Worm (Caenorhabditis elegans) whole organism, L2 larva: ENCODE results near the gene M03F8.5.

Experiments used
- R02D3.7 ChIP-seq: fragments of 150-350 bp; optimal IDR thresholded peaks from 2 replicates; lab custom pipeline; 2014; ENCODE audit warnings: missing biosample characterization, missing genetic modification characterization
- nhr-10 ChIP-seq: sonication (generic microtip); optimal IDR thresholded peaks from 2 replicates; lab custom pipeline; 2017; ENCODE audit warnings: missing biosample characterization, missing genetic modification characterization
- nhr-11 ChIP-seq: fragments of 150-350 bp; optimal IDR thresholded peaks from 2 replicates; lab custom pipeline; 2014; ENCODE audit warnings: missing biosample characterization, missing genetic modification characterization
- sem-4 ChIP-seq: fragments of 150-350 bp; optimal IDR thresholded peaks from 2 replicates; lab custom pipeline; 2014; ENCODE audit warnings: missing biosample characterization, missing genetic modification reagents, missing genetic modification characterization
- unc-39 ChIP-seq: fragments of 150-350 bp; optimal IDR thresholded peaks from 2 replicates; lab custom pipeline; 2014; ENCODE audit warnings: missing biosample characterization, missing genetic modification characterization
- unc-62 ChIP-seq: fragments of 150-350 bp; optimal IDR thresholded peaks from 2 replicates; lab custom pipeline; 2014; ENCODE audit warnings: missing biosample characterization, missing genetic modification reagents, missing genetic modification characterization
- ztf-11 ChIP-seq: sonication (generic microtip); optimal IDR thresholded peaks from 2 replicates; lab custom pipeline; 2017; ENCODE audit warnings: missing biosample characterization, missing genetic modification characterization

DNA sequence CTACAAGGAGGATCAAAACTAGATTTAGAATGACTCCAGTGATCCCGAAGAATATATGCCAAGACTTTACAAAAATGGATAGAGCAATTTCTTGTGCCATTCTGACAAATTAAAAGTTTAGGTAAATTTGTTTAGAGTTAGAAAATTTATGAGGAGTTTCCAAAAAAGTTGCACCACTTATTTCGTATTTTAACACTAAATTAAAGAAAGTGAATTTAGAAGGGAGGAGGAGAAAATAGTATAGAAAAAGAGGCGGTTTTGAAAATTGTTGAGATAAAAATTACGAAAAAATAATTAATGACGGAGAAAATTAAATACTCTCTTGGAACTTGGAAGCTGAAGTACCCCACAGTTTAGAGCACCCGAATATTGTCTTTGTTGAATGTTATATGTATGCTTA lies 30.3 kb downstream of the M03F8.5 start, which contains the start of gene srd-15:
- TF ChIP-seq nhr-10 (tag; lab: Kevin White, UChicago) (no peak), unc-39 (tag; lab: Kevin White, UChicago) (no peak), unc-62 (GFP tag; lab: Kevin White, UChicago) (no peak), nhr-11 (tag; lab: Kevin White, UChicago) (no peak), sem-4 (tag; lab: Kevin White, UChicago) (no peak), ztf-11 (tag; lab: Kevin White, UChicago) (no peak), R02D3.7 (tag; lab: Kevin White, UChicago) (no peak)
